Fruit fly (Drosophila melanogaster): ENCODE results near the gene CG5172.

- TF ChIP-seq ttk (optimal IDR thresholded peaks at IDR 0.05) (no peak), insv (optimal IDR thresholded peaks at IDR 0.05) (no peak), Sin3A (optimal IDR thresholded peaks at IDR 0.05) (no peak), psq (optimal IDR thresholded peaks at IDR 0.05) (no peak), Myc (optimal IDR thresholded peaks at IDR 0.05) (no peak), h (optimal IDR thresholded peaks at IDR 0.05) (no peak)
These were observed 48.4 kb upstream of the CG5172 start for dm6 chrX:17172777-17173315.
